Worm (Caenorhabditis elegans): Measurements from ENCODE around the gene tnc-2.
"Not testable (repeated sequence)": the region's sequence is repeated elsewhere in the genome, so short reads cannot be mapped to it uniquely, and the experiment has no call there.

Gene tnc-2

ce11 chrII:10466552-10466951 lies at the start of gene tnc-2:
TSS of gene tnc-2 (plus strand) at chrII:10466852.
- no peak for TF ChIP-seq unc-62 (GFP tag; optimal IDR thresholded peaks at IDR 0.05)

ce11 chrII:10421941-10422340 lies 44.7 kb upstream of the tnc-2 start, which contains the start of gene frpr-21:
TSS of gene frpr-21 (minus strand) at chrII:10422041.
- TF ChIP-seq unc-62 (GFP tag; optimal IDR thresholded peaks at IDR 0.05) = no peak

ce11 chrII:10435836-10436235 lies 30.8 kb upstream of the tnc-2 start, which contains the start of gene cut-4:
TSS of gene cut-4 (plus strand) at chrII:10436136.
- no peak for TF ChIP-seq unc-62 (GFP tag; optimal IDR thresholded peaks at IDR 0.05)

ce11 chrII:10437840-10438239 lies 28.8 kb upstream of the tnc-2 start:
- no peak for TF ChIP-seq unc-62 (GFP tag; optimal IDR thresholded peaks at IDR 0.05)

ce11 chrII:10439976-10440375 lies 26.7 kb upstream of the tnc-2 start, which contains the start of gene E04D5.4:
TSS of gene E04D5.4 (plus strand) at chrII:10440276.
- TF ChIP-seq unc-62 (GFP tag; optimal IDR thresholded peaks at IDR 0.05) = no peak

ce11 chrII:10442846-10443245 lies 23.8 kb upstream of the tnc-2 start, which contains the start of gene ZK673.1:
TSS of gene ZK673.1 (plus strand) at chrII:10443146.
- TF ChIP-seq unc-62 (GFP tag; optimal IDR thresholded peaks at IDR 0.05) = not testable (repeated sequence)

ce11 chrII:10443898-10444297 lies 22.8 kb upstream of the tnc-2 start:
- TF ChIP-seq unc-62 (GFP tag; optimal IDR thresholded peaks at IDR 0.05) = no peak

- TF ChIP-seq unc-62 (GFP tag; optimal IDR thresholded peaks at IDR 0.05) = no peak
Observed at ce11 chrII:10444971-10445707, 21.5 kb upstream of the tnc-2 start.

ce11 chrII:10445738-10446137 lies 20.9 kb upstream of the tnc-2 start:
- TF ChIP-seq unc-62 (GFP tag; optimal IDR thresholded peaks at IDR 0.05) = no peak

ce11 chrII:10446300-10446699 lies 20.4 kb upstream of the tnc-2 start:
- no peak for TF ChIP-seq unc-62 (GFP tag; optimal IDR thresholded peaks at IDR 0.05)

ce11 chrII:10446814-10447213 lies 19.8 kb upstream of the tnc-2 start:
- TF ChIP-seq unc-62 (GFP tag; optimal IDR thresholded peaks at IDR 0.05) = no peak

- no peak for TF ChIP-seq unc-62 (GFP tag; optimal IDR thresholded peaks at IDR 0.05)
Observed at ce11 chrII:10447348-10448316, 19.0 kb upstream of the tnc-2 start, which contains the start of gene ZK673.2. TSS of gene ZK673.2 (plus strand) at chrII:10448266.

ce11 chrII:10449707-10450106 lies 16.9 kb upstream of the tnc-2 start, which contains the start of gene lin-56:
TSS of gene lin-56 (plus strand) at chrII:10450007.
- no peak for TF ChIP-seq unc-62 (GFP tag; optimal IDR thresholded peaks at IDR 0.05)

ce11 chrII:10450335-10450734 lies 16.3 kb upstream of the tnc-2 start:
- TF ChIP-seq unc-62 (GFP tag; optimal IDR thresholded peaks at IDR 0.05) = no peak

- no peak for TF ChIP-seq unc-62 (GFP tag; optimal IDR thresholded peaks at IDR 0.05)
Observed at ce11 chrII:10452620-10453019, 14.0 kb upstream of the tnc-2 start, which contains the start of gene ZK673.4. TSS of gene ZK673.4 (plus strand) at chrII:10452920.

ce11 chrII:10456979-10457378 lies 9.7 kb upstream of the tnc-2 start, which contains the start of gene ZK673.11:
TSS of gene ZK673.11 (plus strand) at chrII:10457279.
- TF ChIP-seq unc-62 (GFP tag; optimal IDR thresholded peaks at IDR 0.05) = no peak

Measured in whole organism, dauer.